Fruit fly (Drosophila melanogaster) whole organism, embryonic: ENCODE measurements around the gene SmE.

Experiments used
- Blimp-1 ChIP-seq: fragments of 200-800 bp; sonication (Bioruptor generic); optimal IDR thresholded peaks from 3 replicates; lab custom pipeline; 2018; ENCODE audit warnings: missing biosample characterization, missing genetic modification characterization, mild to moderate bottlenecking, moderate library complexity, missing genetic modification reagents
- CG10209 ChIP-seq: fragments of 200-800 bp; sonication (Bioruptor generic); optimal IDR thresholded peaks from 3 replicates; lab custom pipeline; 2017; ENCODE audit warnings: missing biosample characterization, mild to moderate bottlenecking, missing genetic modification characterization, missing genetic modification reagents
- CG10654 ChIP-seq: fragments of 200-800 bp; sonication (Bioruptor generic); optimal IDR thresholded peaks from 2 replicates; lab custom pipeline; 2016; ENCODE audit warnings: missing biosample characterization, missing genetic modification characterization
- CG12299 ChIP-seq: fragments of 200-800 bp; sonication (Bioruptor generic); optimal IDR thresholded peaks from 2 replicates; lab custom pipeline; 2018; ENCODE audit warnings: missing biosample characterization, mild to moderate bottlenecking, missing genetic modification characterization
- CG14667 ChIP-seq: fragments of 200-800 bp; sonication (Bioruptor generic); IDR thresholded peaks from 2 replicates; pipeline ENCODE4 v1.3.6; 2022; ENCODE audit warnings: missing biosample characterization, missing genetic modification characterization
- CG14710 ChIP-seq: fragments of 200-800 bp; sonication (Bioruptor generic); optimal IDR thresholded peaks from 3 replicates; lab custom pipeline; 2019; ENCODE audit warnings: missing biosample characterization, mild to moderate bottlenecking, missing genetic modification characterization, moderate library complexity
- CG15479 ChIP-seq: fragments of 200-800 bp; sonication (Bioruptor generic); optimal IDR thresholded peaks from 3 replicates; lab custom pipeline; 2019; ENCODE audit warnings: missing biosample characterization, mild to moderate bottlenecking, missing genetic modification characterization, moderate library complexity
- CG17829 ChIP-seq: fragments of 200-800 bp; optimal IDR thresholded peaks from 2 replicates; lab custom pipeline; 2019; ENCODE audit warnings: missing biosample characterization, mild to moderate bottlenecking, missing genetic modification characterization, moderate library complexity
- CG2116 ChIP-seq: fragments of 200-800 bp; sonication (Bioruptor generic); optimal IDR thresholded peaks from 3 replicates; lab custom pipeline; 2018; ENCODE audit warnings: missing biosample characterization, mild to moderate bottlenecking, missing genetic modification characterization
- CG2678 ChIP-seq: fragments of 200-800 bp; sonication (Bioruptor generic); optimal IDR thresholded peaks from 3 replicates; lab custom pipeline; 2019; ENCODE audit warnings: missing biosample characterization, mild to moderate bottlenecking, missing genetic modification characterization, moderate library complexity
- CG31365 ChIP-seq: fragments of 200-800 bp; sonication (Bioruptor generic); optimal IDR thresholded peaks from 2 replicates; lab custom pipeline; 2018; ENCODE audit warnings: missing biosample characterization, mild to moderate bottlenecking, missing genetic modification characterization
- CG3163 ChIP-seq: fragments of 200-800 bp; sonication (Bioruptor generic); optimal IDR thresholded peaks from 3 replicates; lab custom pipeline; 2016; ENCODE audit warnings: missing biosample characterization, missing genetic modification characterization
- CG3847 ChIP-seq: fragments of 200-800 bp; sonication (Bioruptor generic); IDR thresholded peaks from 2 replicates; pipeline ENCODE4 v1.3.6; 2022; ENCODE audit warnings: missing biosample characterization, missing genetic modification characterization
- CG6175 ChIP-seq: fragments of 200-800 bp; sonication (Bioruptor generic); IDR thresholded peaks from 3 replicates; pipeline ENCODE4 v1.3.6; 2022; ENCODE audit warnings: missing biosample characterization, missing genetic modification characterization
- CG6254 ChIP-seq: fragments of 200-800 bp; sonication (Bioruptor generic); optimal IDR thresholded peaks from 3 replicates; lab custom pipeline; 2017; ENCODE audit warnings: mild to moderate bottlenecking, missing biosample characterization, missing genetic modification reagents, missing genetic modification characterization
- CG7357 ChIP-seq: fragments of 200-800 bp; sonication (Bioruptor generic); IDR thresholded peaks from 3 replicates; pipeline ENCODE4 v1.3.6; 2022; ENCODE audit warnings: missing biosample characterization, missing genetic modification characterization
- CG7839 ChIP-seq: fragments of 200-800 bp; sonication (Bioruptor generic); optimal IDR thresholded peaks from 3 replicates; lab custom pipeline; 2018; ENCODE audit warnings: missing biosample characterization, mild to moderate bottlenecking, missing genetic modification characterization, moderate library complexity
- CG8924 ChIP-seq: fragments of 200-800 bp; optimal IDR thresholded peaks from 3 replicates; lab custom pipeline; 2019; ENCODE audit warnings: missing biosample characterization, mild to moderate bottlenecking, missing genetic modification characterization, moderate library complexity
- CrebB ChIP-seq: fragments of 200-800 bp; sonication (Bioruptor generic); optimal IDR thresholded peaks from 3 replicates; lab custom pipeline; 2018; ENCODE audit warnings: missing biosample characterization, mild to moderate bottlenecking, missing genetic modification characterization
- Dref ChIP-seq: fragments of 200-800 bp; sonication (Bioruptor generic); IDR thresholded peaks from 2 replicates; pipeline ENCODE4 v1.3.6; 2022; ENCODE audit warnings: missing biosample characterization, missing genetic modification characterization
- Ets65A ChIP-seq: fragments of 200-800 bp; sonication (Bioruptor generic); peaks from one replicate; lab custom pipeline; 2016; ENCODE audit warnings: missing biosample characterization, missing genetic modification characterization
- Jarid2 ChIP-seq: fragments of 200-800 bp; sonication (Bioruptor generic); optimal IDR thresholded peaks from 3 replicates; lab custom pipeline; 2017; ENCODE audit warnings: mild to moderate bottlenecking, missing biosample characterization, missing genetic modification reagents, missing genetic modification characterization
- Lpt ChIP-seq: fragments of >200 bp; optimal IDR thresholded peaks from 2 replicates; lab custom pipeline; 2018; ENCODE audit warnings: missing biosample characterization, missing genetic modification characterization
- Med ChIP-seq: fragments of 200-800 bp; sonication (Bioruptor generic); peaks from one replicate; lab custom pipeline; 2016; ENCODE audit warnings: missing biosample characterization, missing genetic modification characterization, mild to moderate bottlenecking, inconsistent platforms, moderate library complexity
- PHDP ChIP-seq: fragments of 200-800 bp; sonication (Bioruptor generic); optimal IDR thresholded peaks from 3 replicates; lab custom pipeline; 2018; ENCODE audit warnings: missing biosample characterization, mild to moderate bottlenecking, missing genetic modification characterization, moderate library complexity
- Rfx ChIP-seq: fragments of 200-800 bp; sonication (Bioruptor generic); IDR thresholded peaks from 2 replicates; pipeline ENCODE4 v1.3.6; 2022; ENCODE audit warnings: missing biosample characterization, missing genetic modification characterization
- Trl ChIP-seq, 3 experiments: fragments of >200 bp in 2 of 3; fragments of 200-800 bp in 1 of 3; sonication (Bioruptor generic) in 1 of 3; optimal IDR thresholded peaks; 2 replicates in 1 of 3; 3 replicates in 2 of 3; lab custom pipeline; 2016 to 2017; ENCODE audit warnings: missing biosample characterization in 1 of 3, missing genetic modification characterization in 1 of 3
- Usf ChIP-seq: fragments of 200-800 bp; sonication (Bioruptor generic); optimal IDR thresholded peaks from 2 replicates; lab custom pipeline; 2017; ENCODE audit warnings: missing genotype, missing biosample characterization, missing genetic modification characterization
- abd-A ChIP-seq: fragments of 200-800 bp; sonication (Bioruptor generic); optimal IDR thresholded peaks from 3 replicates; lab custom pipeline; 2019; ENCODE audit warnings: missing biosample characterization, mild to moderate bottlenecking, missing genetic modification characterization, moderate library complexity
- ato ChIP-seq: fragments of 200-800 bp; sonication (Bioruptor generic); IDR thresholded peaks from 2 replicates; pipeline ENCODE4 v1.3.6; 2022; ENCODE audit warnings: missing biosample characterization, missing genetic modification characterization; ENCODE audit not compliant: partially characterized antibody
- az2 ChIP-seq: fragments of 200-800 bp; sonication (Bioruptor generic); optimal IDR thresholded peaks from 3 replicates; lab custom pipeline; 2016; ENCODE audit warnings: missing biosample characterization, missing genetic modification characterization
- bbx ChIP-seq: fragments of 200-800 bp; sonication (Bioruptor generic); IDR thresholded peaks from 2 replicates; pipeline ENCODE4 v1.3.6; 2022; ENCODE audit warnings: missing biosample characterization, missing genetic modification characterization; ENCODE audit not compliant: partially characterized antibody
- bigmax ChIP-seq: fragments of 200-800 bp; sonication (Bioruptor generic); optimal IDR thresholded peaks from 2 replicates; lab custom pipeline; 2018; ENCODE audit warnings: missing biosample characterization, mild to moderate bottlenecking, missing genetic modification characterization
- bsh ChIP-seq, 2 experiments: fragments of 200-800 bp; sonication (Bioruptor generic); optimal IDR thresholded peaks; 2 replicates each; lab custom pipeline; 2017 to 2018; ENCODE audit warnings: mild to moderate bottlenecking in 2 of 2, missing biosample characterization in 2 of 2, missing genetic modification characterization in 2 of 2, moderate library complexity in 1 of 2
- ci ChIP-seq: fragments of 200-800 bp; sonication (Bioruptor generic); IDR thresholded peaks from 3 replicates; pipeline ENCODE4 v1.3.6; 2022; ENCODE audit warnings: missing biosample characterization, missing genetic modification characterization
- da ChIP-seq: fragments of 200-800 bp; sonication (Bioruptor generic); optimal IDR thresholded peaks from 2 replicates; lab custom pipeline; 2016; ENCODE audit warnings: missing biosample characterization, missing genetic modification characterization
- dm ChIP-seq: fragments of 200-800 bp; sonication (Bioruptor generic); optimal IDR thresholded peaks from 3 replicates; lab custom pipeline; 2016; ENCODE audit warnings: missing biosample characterization, missing genetic modification characterization
- emc ChIP-seq: fragments of 200-800 bp; sonication (Bioruptor generic); optimal IDR thresholded peaks from 2 replicates; lab custom pipeline; 2016; ENCODE audit warnings: missing biosample characterization, missing genetic modification characterization
- esg ChIP-seq: fragments of 200-800 bp; sonication (Bioruptor generic); conservative IDR thresholded peaks from 2 replicates; pipeline ENCODE4 v1.3.6; 2022; ENCODE audit warnings: missing biosample characterization, missing genetic modification characterization
- eyg ChIP-seq: fragments of 200-800 bp; sonication (Bioruptor generic); optimal IDR thresholded peaks from 3 replicates; lab custom pipeline; 2016; ENCODE audit warnings: missing biosample characterization, missing genetic modification characterization
- grn ChIP-seq: fragments of 200-800 bp; sonication (Bioruptor generic); optimal IDR thresholded peaks from 3 replicates; lab custom pipeline; 2017; ENCODE audit warnings: missing biosample characterization, missing genetic modification characterization
- gt ChIP-seq: fragments of 200-800 bp; sonication (Bioruptor generic); IDR thresholded peaks from 2 replicates; pipeline ENCODE4 v1.3.6; 2022; ENCODE audit warnings: missing biosample characterization, missing genetic modification characterization
- kah ChIP-seq: fragments of 200-800 bp; sonication (Bioruptor generic); optimal IDR thresholded peaks from 2 replicates; lab custom pipeline; 2018; ENCODE audit warnings: missing biosample characterization, mild to moderate bottlenecking, missing genetic modification characterization
- maf-S ChIP-seq: fragments of 200-800 bp; sonication (Bioruptor generic); optimal IDR thresholded peaks from 2 replicates; lab custom pipeline; 2016; ENCODE audit warnings: missing biosample characterization, missing genetic modification characterization
- odd ChIP-seq: fragments of 200-800 bp; sonication (Bioruptor generic); optimal IDR thresholded peaks from 2 replicates; lab custom pipeline; 2017; ENCODE audit warnings: missing biosample characterization, mild to moderate bottlenecking, missing genetic modification characterization
- peb ChIP-seq: fragments of 200-800 bp; sonication (Bioruptor generic); IDR thresholded peaks from 2 replicates; pipeline ENCODE4 v1.3.6; 2022; ENCODE audit warnings: missing biosample characterization, missing genetic modification characterization
- pho ChIP-seq: fragments of 200-800 bp; sonication (Bioruptor generic); optimal IDR thresholded peaks from 2 replicates; lab custom pipeline; 2016; ENCODE audit warnings: missing biosample characterization, missing genetic modification characterization
- rib ChIP-seq: fragments of 200-800 bp; sonication (Bioruptor generic); IDR thresholded peaks from 2 replicates; pipeline ENCODE4 v1.3.6; 2022; ENCODE audit warnings: missing biosample characterization, missing genetic modification characterization
- ro ChIP-seq: fragments of 200-800 bp; sonication (Bioruptor generic); IDR thresholded peaks from 2 replicates; pipeline ENCODE4 v1.3.6; 2022; ENCODE audit warnings: missing biosample characterization, missing genetic modification characterization
- sna ChIP-seq: fragments of 200-800 bp; sonication (Bioruptor generic); IDR thresholded peaks from 2 replicates; pipeline ENCODE4 v1.3.6; 2022; ENCODE audit warnings: missing biosample characterization, missing genetic modification characterization; ENCODE audit not compliant: partially characterized antibody
- tgo ChIP-seq: fragments of 200-800 bp; sonication (Bioruptor generic); IDR thresholded peaks from 3 replicates; pipeline ENCODE4 v1.3.6; 2022; ENCODE audit warnings: missing biosample characterization, missing genetic modification characterization
- tx ChIP-seq: fragments of 200-800 bp; sonication (Bioruptor generic); optimal IDR thresholded peaks from 2 replicates; lab custom pipeline; 2016; ENCODE audit warnings: missing biosample characterization, missing genetic modification characterization

Gene SmE

DNA sequence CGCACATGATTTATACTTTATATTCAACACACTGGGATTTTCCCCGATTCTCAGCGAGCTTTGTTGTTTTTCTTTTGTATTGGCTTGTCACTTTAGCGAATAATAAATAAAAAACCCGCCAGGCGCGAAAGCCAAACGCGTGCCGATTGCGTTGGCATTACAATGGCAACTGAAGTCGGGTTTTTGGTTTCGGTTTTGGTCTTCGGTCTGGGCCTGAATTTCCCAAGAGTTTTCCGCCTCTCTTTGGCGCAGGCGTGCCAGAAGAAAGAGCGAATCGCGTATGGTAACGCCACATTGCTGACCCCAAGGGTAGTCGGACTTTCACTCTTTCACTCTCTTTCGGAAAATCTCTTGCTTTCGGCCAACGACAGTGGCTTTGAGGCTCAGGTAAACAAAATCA is 30.1 kb downstream of the SmE start, which contains the start of gene CG14535 (continued):
- TF ChIP-seq CG14710 (tag; lab: Kevin White, UChicago) (no peak), tgo (no peak), CG15479 (GFP tag; lab: Kevin White, UChicago) (no peak), CG10209 (GFP tag; lab: Kevin White, UChicago) (no peak), CG7357 (no peak), esg (GFP tag; lab: Robert Waterston, UW) (no peak), pho (GFP tag; lab: Kevin White, UChicago) (no peak), CG31365 (no peak), peb (GFP tag; lab: Robert Waterston, UW) (no peak), grn (GFP tag; lab: Kevin White, UChicago) (no peak), dm (GFP tag; lab: Kevin White, UChicago) (no peak), CG6254 (GFP tag; lab: Kevin White, UChicago) (no peak), ci (no peak), tx (GFP tag; lab: Kevin White, UChicago) (no peak), kah (GFP tag; lab: Kevin White, UChicago) (no peak), CG3163 (GFP tag; lab: Kevin White, UChicago) (peak; percentile 94), odd (GFP tag; lab: Kevin White, UChicago) (no peak), Ets65A (peak; percentile 53), CG3847 (GFP tag; lab: Robert Waterston, UW) (no peak), PHDP (tag; lab: Kevin White, UChicago) (no peak), ro (no peak), da (no peak), az2 (no peak), Med (GFP tag; lab: Kevin White, UChicago) (peak; percentile 17), CG12299 (tag; lab: Kevin White, UChicago) (no peak), CG17829 (tag; lab: Kevin White, UChicago) (no peak), Trl (optimal IDR thresholded peaks at IDR 0.05; lab: Kevin White, UChicago) (peak; percentile 31 to 69), Trl (GFP tag; optimal IDR thresholded peaks at IDR 0.05; lab: Kevin White, UChicago) (no peak), Usf (no peak), Dref (no peak), bbx (no peak), eyg (GFP tag; lab: Kevin White, UChicago) (no peak), maf-S (GFP tag; lab: Kevin White, UChicago) (no peak), CG8924 (tag; lab: Kevin White, UChicago) (no peak), CrebB (no peak), emc (no peak), Rfx (GFP tag; lab: Robert Waterston, UW) (no peak), CG6175 (GFP tag; lab: Robert Waterston, UW) (no peak), Lpt (no peak), Blimp-1 (GFP tag; lab: Kevin White, UChicago) (peak; percentile 59), rib (GFP tag; lab: Robert Waterston, UW) (no peak), CG10654 (no peak), CG14667 (GFP tag; lab: Robert Waterston, UW) (no peak), bigmax (GFP tag; lab: Kevin White, UChicago) (no peak), sna (no peak), Jarid2 (GFP tag; lab: Kevin White, UChicago) (peak; percentile 86), abd-A (tag; lab: Kevin White, UChicago) (peak; percentile 66), gt (GFP tag; lab: Robert Waterston, UW) (no peak), CG2678 (no peak), CG2116 (GFP tag; lab: Kevin White, UChicago) (no peak), bsh (GFP tag; optimal IDR thresholded peaks at IDR 0.05; lab: Kevin White, UChicago) (no peak), ato (no peak), CG7839 (tag; lab: Kevin White, UChicago) (no peak)
